Fruit fly (Drosophila melanogaster): ENCODE results near the gene pins.

The pins gene

dm6 chr3R:27616493-27616892 lies 33.9 kb downstream of the pins start:
- TF ChIP-seq Sp1 (GFP tag; optimal IDR thresholded peaks at IDR 0.05) (no peak), Hnf4 (GFP tag; optimal IDR thresholded peaks at IDR 0.05) (no peak), Jra (GFP tag; optimal IDR thresholded peaks at IDR 0.05) (no peak), jim (GFP tag; optimal IDR thresholded peaks at IDR 0.05) (no peak), OdsH (GFP tag; optimal IDR thresholded peaks at IDR 0.05) (no peak), lola (GFP tag; optimal IDR thresholded peaks at IDR 0.05) (no peak), dmrt93B (GFP tag; optimal IDR thresholded peaks at IDR 0.05) (no peak), usp (GFP tag; optimal IDR thresholded peaks at IDR 0.05) (no peak), Dif (GFP tag; optimal IDR thresholded peaks at IDR 0.05; ENCODE audit: partially characterized antibody) (no peak), dsf (GFP tag; optimal IDR thresholded peaks at IDR 0.05; ENCODE audit: borderline replicate concordance) (no peak), woc (GFP tag; optimal IDR thresholded peaks at IDR 0.05) (no peak), ey (GFP tag; optimal IDR thresholded peaks at IDR 0.05) (no peak), Myc (optimal IDR thresholded peaks at IDR 0.05) (no peak), dl (GFP tag; optimal IDR thresholded peaks at IDR 0.05; ENCODE audit: insufficient read depth in 1 of 2, partially characterized antibody in 2 of 2) (no peak), Hr78 (GFP tag; optimal IDR thresholded peaks at IDR 0.05) (no peak), brk (GFP tag; optimal IDR thresholded peaks at IDR 0.05) (no peak), br (GFP tag; optimal IDR thresholded peaks at IDR 0.05) (no peak), GATAd (GFP tag; optimal IDR thresholded peaks at IDR 0.05) (no peak)

DNA sequence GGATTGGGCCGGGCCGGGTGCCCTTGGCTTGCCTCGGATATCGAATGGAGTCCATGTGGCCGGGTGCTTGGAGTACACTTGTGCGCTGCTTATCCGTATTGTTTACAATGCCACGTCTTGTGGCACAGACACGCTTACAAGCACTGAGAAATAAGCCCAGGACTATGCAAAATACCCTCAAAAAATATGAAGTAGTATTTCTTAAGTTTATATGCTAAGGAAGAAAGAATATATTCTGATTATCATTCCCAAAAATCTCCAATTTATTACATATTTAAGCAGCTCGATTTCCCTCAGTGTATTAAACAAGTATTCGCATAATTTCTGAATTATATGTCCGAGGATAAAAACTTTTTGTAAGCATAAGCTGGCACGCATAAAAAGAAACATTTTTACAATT lies 39.2 kb downstream of the pins start:
- TF ChIP-seq foxo (GFP tag; optimal IDR thresholded peaks at IDR 0.05) (peak in 1 of 2 experiments; percentile 8), h (GFP tag; optimal IDR thresholded peaks at IDR 0.05) (peak; percentile 6), sage (GFP tag; optimal IDR thresholded peaks at IDR 0.05) (no peak)

DNA sequence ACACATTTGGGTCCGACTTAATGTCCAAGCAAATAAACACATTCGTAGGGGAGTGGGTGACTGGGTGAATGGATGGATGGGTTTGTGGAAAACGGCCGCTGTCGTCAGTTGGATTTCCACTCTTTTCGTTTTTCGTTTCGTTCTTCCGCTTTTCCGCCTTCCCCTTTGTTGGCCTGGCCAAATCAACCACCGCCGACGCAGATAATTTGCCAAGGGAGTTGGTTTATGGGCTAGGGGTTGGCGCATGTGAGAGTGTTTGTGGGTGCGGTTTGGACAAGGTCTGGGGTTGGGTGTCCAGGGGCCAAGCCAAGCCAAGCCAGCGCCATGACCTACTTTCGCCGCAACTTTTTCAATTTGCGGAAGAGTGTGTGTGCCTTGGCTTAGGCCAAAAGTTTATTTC lies 40.4 kb downstream of the pins start:
- no peak for TF ChIP-seq Dfd (GFP tag; optimal IDR thresholded peaks at IDR 0.05)
- TF ChIP-seq N (GFP tag; optimal IDR thresholded peaks at IDR 0.05) = no peak
- no peak for TF ChIP-seq jim (GFP tag; optimal IDR thresholded peaks at IDR 0.05)
- no peak for TF ChIP-seq Sp1 (GFP tag; optimal IDR thresholded peaks at IDR 0.05)
- no peak for TF ChIP-seq pan (optimal IDR thresholded peaks at IDR 0.05)
- no peak for TF ChIP-seq CG32264 (GFP tag; optimal IDR thresholded peaks at IDR 0.05)
- no peak for TF ChIP-seq lola (GFP tag; optimal IDR thresholded peaks at IDR 0.05)
- no peak for TF ChIP-seq woc (GFP tag; optimal IDR thresholded peaks at IDR 0.05)
- TF ChIP-seq sage (GFP tag; optimal IDR thresholded peaks at IDR 0.05) = no peak
- TF ChIP-seq Jra (GFP tag; optimal IDR thresholded peaks at IDR 0.05) = no peak
- TF ChIP-seq Mio (GFP tag; optimal IDR thresholded peaks at IDR 0.05) = no peak
- TF ChIP-seq sv (GFP tag; optimal IDR thresholded peaks at IDR 0.05) = no peak
- TF ChIP-seq ey (GFP tag; optimal IDR thresholded peaks at IDR 0.05) = no peak

DNA sequence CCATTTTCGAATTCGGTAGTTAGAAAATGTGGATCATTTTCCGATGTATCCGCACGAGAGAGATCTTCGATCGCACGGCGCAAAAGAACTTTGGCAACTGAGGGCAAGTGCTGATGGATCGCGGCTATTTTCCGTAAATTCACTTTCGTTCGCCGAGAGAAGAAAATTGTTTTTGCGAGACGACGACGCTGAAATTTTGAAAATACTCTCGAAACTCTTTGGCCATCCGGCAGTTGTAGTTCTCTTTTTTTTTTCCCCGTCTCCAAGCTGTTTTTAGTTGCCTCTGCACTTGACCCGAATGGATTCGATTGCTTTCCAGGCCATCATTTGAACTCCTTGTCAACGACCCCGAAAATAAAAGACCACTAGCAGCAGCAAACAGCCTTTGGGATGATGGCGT lies 43.3 kb downstream of the pins start, which contains the start of gene CG5612:
Gene CG5612, minus strand, starts transcription at position 101 of the 400 bp plus-strand sequence.
- TF ChIP-seq GATAd (GFP tag; optimal IDR thresholded peaks at IDR 0.05) (no peak), OdsH (GFP tag; optimal IDR thresholded peaks at IDR 0.05) (no peak), sage (GFP tag; optimal IDR thresholded peaks at IDR 0.05) (no peak), Abd-B (GFP tag; optimal IDR thresholded peaks at IDR 0.05) (no peak), h (GFP tag; optimal IDR thresholded peaks at IDR 0.05) (no peak), Mio (GFP tag; optimal IDR thresholded peaks at IDR 0.05) (no peak), Jra (GFP tag; optimal IDR thresholded peaks at IDR 0.05) (no peak), usp (GFP tag; optimal IDR thresholded peaks at IDR 0.05) (no peak), Dif (GFP tag; optimal IDR thresholded peaks at IDR 0.05; ENCODE audit: partially characterized antibody) (no peak), CrebA (GFP tag; optimal IDR thresholded peaks at IDR 0.05; ENCODE audit: borderline replicate concordance) (no peak), CG9705 (GFP tag; optimal IDR thresholded peaks at IDR 0.05) (no peak), dmrt93B (GFP tag; optimal IDR thresholded peaks at IDR 0.05) (no peak), Hr78 (GFP tag; optimal IDR thresholded peaks at IDR 0.05) (no peak), lola (GFP tag; optimal IDR thresholded peaks at IDR 0.05) (no peak), Myc (optimal IDR thresholded peaks at IDR 0.05) (no peak), Rel (GFP tag; optimal IDR thresholded peaks at IDR 0.05) (no peak), Rel (tag; optimal IDR thresholded peaks at IDR 0.05) (no peak), fru (GFP tag; optimal IDR thresholded peaks at IDR 0.05) (no peak), rgr (GFP tag; optimal IDR thresholded peaks at IDR 0.05) (no peak)
